Worm (Caenorhabditis elegans): Measurements from ENCODE around the gene srj-33.
"Not testable (repeated sequence)": the region's sequence is repeated elsewhere in the genome, so short reads cannot be mapped to it uniquely, and the experiment has no call there.

DNA sequence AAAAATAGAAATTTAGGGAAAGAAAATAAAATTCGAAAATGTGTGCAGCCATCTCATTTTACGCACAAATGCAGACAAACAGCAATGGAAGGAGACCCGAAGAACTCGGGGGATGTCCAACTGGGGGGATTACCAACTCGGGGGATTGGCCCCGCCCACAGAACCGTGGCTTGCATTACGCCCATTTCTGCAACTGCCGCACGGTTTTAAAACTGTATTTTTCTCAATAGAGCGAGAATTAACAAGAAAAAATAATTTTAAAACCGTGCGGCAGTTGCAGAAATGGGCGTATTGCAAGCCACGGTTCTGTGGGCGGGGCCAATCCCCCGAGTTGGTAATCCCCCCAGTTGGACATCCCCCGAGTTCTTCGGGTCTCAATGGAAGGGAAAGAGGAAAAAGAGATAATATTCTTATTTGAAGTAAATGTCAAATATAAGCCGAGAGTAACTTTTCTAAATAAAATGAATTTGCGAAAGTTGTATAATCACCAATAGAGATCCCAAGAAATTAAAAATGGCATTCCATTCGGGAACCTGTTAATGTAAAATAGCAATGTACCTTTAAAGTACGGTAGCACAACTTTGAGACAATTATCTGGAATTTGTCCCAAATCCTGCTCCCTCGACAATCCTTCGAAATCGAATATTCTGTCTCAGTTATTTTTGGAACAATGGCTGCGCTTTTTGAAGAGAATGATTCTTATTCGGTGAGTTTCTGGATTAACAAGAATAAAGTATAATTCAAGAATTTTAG lies 43.6 kb upstream of the srj-33 start, which contains the start of the genes ruvb-1 and tofu-1:
- peak; percentile 44 for TF ChIP-seq xnd-1 (tag; optimal IDR thresholded peaks at IDR 0.05)
- TF ChIP-seq attf-3 (GFP tag; conservative IDR thresholded peaks at IDR 0.05): peak; percentile 12; the same call in 1 of the 2 replicates
- TF ChIP-seq ceh-27 (GFP tag; optimal IDR thresholded peaks at IDR 0.05): peak; percentile 59
- TF ChIP-seq F33H1.4 (GFP tag; IDR thresholded peaks at IDR 0.05): peak; percentile 67
- TF ChIP-seq F57A8.1 (GFP tag; optimal IDR thresholded peaks at IDR 0.05): not testable (repeated sequence)

All from whole organism, young adult.